Worm (Caenorhabditis elegans): ENCODE data around the gene bath-30.

DNA sequence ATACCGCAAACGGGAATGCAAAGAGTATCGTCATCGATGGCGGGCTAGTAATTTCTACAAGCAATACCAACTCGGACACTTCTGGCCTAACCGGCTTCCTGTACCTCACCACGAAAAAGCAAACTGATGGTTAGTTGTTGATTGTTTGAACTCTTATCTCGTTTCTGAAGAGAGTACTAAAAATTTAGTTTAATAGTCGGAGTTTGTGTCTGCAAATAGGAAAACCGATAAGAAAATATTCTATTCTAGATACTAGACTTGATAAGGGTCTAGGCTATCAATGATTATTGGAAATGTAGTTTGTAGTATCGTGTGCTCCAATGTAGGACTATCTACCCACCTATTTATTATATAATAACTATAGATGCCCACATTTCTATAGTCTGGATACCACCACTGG is 27.3 kb downstream of the bath-30 start:
- TF ChIP-seq hpl-2 (GFP tag; optimal IDR thresholded peaks at IDR 0.05) (no peak), fkh-4 (tag; optimal IDR thresholded peaks at IDR 0.05; ENCODE audit: borderline replicate concordance) (no peak), fos-1 (tag; optimal IDR thresholded peaks at IDR 0.05) (no peak), alr-1 (tag; optimal IDR thresholded peaks at IDR 0.05; ENCODE audit: borderline replicate concordance) (no peak), ceh-82 (tag; optimal IDR thresholded peaks at IDR 0.05) (no peak), snpc-4 (tag; optimal IDR thresholded peaks at IDR 0.05) (no peak), fkh-10 (GFP tag; optimal IDR thresholded peaks at IDR 0.05) (no peak), lir-3 (tag; optimal IDR thresholded peaks at IDR 0.05; ENCODE audit: poor library complexity) (no peak), aly-2 (tag; optimal IDR thresholded peaks at IDR 0.05) (no peak), nhr-47 (tag; optimal IDR thresholded peaks at IDR 0.05) (no peak)
